Worm (Caenorhabditis elegans) whole organism, young adult: Measurements from ENCODE around the gene C27D6.3.

Experiments
- B0261.1 ChIP-seq: sonication (generic microtip); optimal IDR thresholded peaks from 2 replicates; lab custom pipeline; 2016; ENCODE audit warnings: mild to moderate bottlenecking, missing genetic modification characterization, moderate library complexity, missing compliant biosample characterization
- B0336.3 ChIP-seq: fragments of 200-800 bp; sonication (Bioruptor generic); IDR thresholded peaks from 2 replicates; pipeline ENCODE4 v1.3.6; 2022; ENCODE audit warnings: missing genetic modification characterization, missing compliant biosample characterization
- C17E4.6 ChIP-seq: fragments of 200-800 bp; sonication (Bioruptor generic); IDR thresholded peaks from 2 replicates; pipeline ENCODE4 v1.3.6; 2022; ENCODE audit warnings: missing genetic modification reagents, missing genetic modification characterization, missing compliant biosample characterization
- F57A8.1 ChIP-seq: fragments of 200-800 bp; sonication (Bioruptor generic); optimal IDR thresholded peaks from 2 replicates; lab custom pipeline; 2018; ENCODE audit warnings: mild to moderate bottlenecking, missing genetic modification characterization, moderate library complexity, missing compliant biosample characterization
- Y53G8AR.9 ChIP-seq: fragments of 200-800 bp; sonication (Bioruptor generic); conservative IDR thresholded peaks from 2 replicates; pipeline ENCODE4 v1.3.6; 2022; ENCODE audit warnings: missing genetic modification reagents, missing genetic modification characterization, missing compliant biosample characterization
- atf-7 ChIP-seq: sonication (generic microtip); optimal IDR thresholded peaks from 2 replicates; lab custom pipeline; 2017; ENCODE audit warnings: mild to moderate bottlenecking, missing genetic modification characterization, missing compliant biosample characterization
- bed-1 ChIP-seq: fragments of 200-800 bp; sonication (Bioruptor generic); IDR thresholded peaks from 2 replicates; pipeline ENCODE4 v1.3.6; 2022; ENCODE audit warnings: missing genetic modification reagents, missing genetic modification characterization, missing compliant biosample characterization
- cebp-1 ChIP-seq, 2 experiments: fragments of 200-800 bp in 1 of 2; sonication (Bioruptor generic) in 1 of 2; sonication (generic microtip) in 1 of 2; IDR thresholded peaks in 1 of 2; optimal IDR thresholded peaks in 1 of 2; 2 replicates each; pipeline versions ENCODE4 v1.3.6 to Lab custom; 2017 to 2022; ENCODE audit warnings: missing compliant biosample characterization in 2 of 2, missing genetic modification characterization in 2 of 2, mild to moderate bottlenecking in 1 of 2, missing genetic modification reagents in 1 of 2, moderate library complexity in 1 of 2
- ceh-79 ChIP-seq: sonication (generic microtip); optimal IDR thresholded peaks from 2 replicates; lab custom pipeline; 2017; ENCODE audit warnings: mild to moderate bottlenecking, missing genetic modification characterization, missing compliant biosample characterization
- chd-7 ChIP-seq: sonication (generic microtip); optimal IDR thresholded peaks from 2 replicates; lab custom pipeline; 2016; ENCODE audit warnings: mild to moderate bottlenecking, missing genetic modification characterization, moderate library complexity, missing compliant biosample characterization
- die-1 ChIP-seq: sonication (generic microtip); optimal IDR thresholded peaks from 2 replicates; lab custom pipeline; 2016; ENCODE audit warnings: missing genotype, mild to moderate bottlenecking, missing genetic modification characterization, missing compliant biosample characterization
- ekl-4 ChIP-seq: fragments of 200-800 bp; sonication (Bioruptor generic); IDR thresholded peaks from 2 replicates; pipeline ENCODE4 v1.3.6; 2022; ENCODE audit warnings: missing genetic modification reagents, missing genetic modification characterization, missing compliant biosample characterization
- ets-4 ChIP-seq: fragments of 200-800 bp; sonication (Bioruptor generic); optimal IDR thresholded peaks from 2 replicates; lab custom pipeline; 2018; ENCODE audit warnings: mild to moderate bottlenecking, missing genetic modification characterization, missing compliant biosample characterization
- gei-17 ChIP-seq: fragments of 200-800 bp; sonication (Bioruptor generic); optimal IDR thresholded peaks from 2 replicates; lab custom pipeline; 2018; ENCODE audit warnings: mild to moderate bottlenecking, missing genetic modification characterization, missing compliant biosample characterization
- him-1 ChIP-seq: sonication (generic microtip); optimal IDR thresholded peaks from 2 replicates; lab custom pipeline; 2016; ENCODE audit warnings: missing genotype, missing genetic modification reagents, missing genetic modification characterization, missing compliant biosample characterization
- let-607 ChIP-seq, 2 experiments: fragments of 200-800 bp in 1 of 2; sonication (Bioruptor generic) in 1 of 2; sonication (generic microtip) in 1 of 2; optimal IDR thresholded peaks; 2 replicates each; lab custom pipeline; 2016 to 2018; ENCODE audit warnings: mild to moderate bottlenecking in 2 of 2, missing compliant biosample characterization in 2 of 2, missing genetic modification characterization in 2 of 2, moderate library complexity in 2 of 2, missing genotype in 1 of 2
- lin-40 ChIP-seq: sonication (generic microtip); optimal IDR thresholded peaks from 2 replicates; lab custom pipeline; 2016; ENCODE audit warnings: missing genetic modification characterization, mild to moderate bottlenecking, missing compliant biosample characterization, missing genotype, missing genetic modification reagents
- madf-10 ChIP-seq: sonication (generic microtip); optimal IDR thresholded peaks from 2 replicates; lab custom pipeline; 2016; ENCODE audit warnings: mild to moderate bottlenecking, missing genetic modification characterization, missing compliant biosample characterization
- madf-3 ChIP-seq: fragments of 200-800 bp; sonication (Bioruptor generic); IDR thresholded peaks from 2 replicates; pipeline ENCODE4 v1.3.6; 2022; ENCODE audit warnings: missing genetic modification reagents, missing genetic modification characterization, missing compliant biosample characterization
- nfya-1 ChIP-seq: sonication (generic microtip); optimal IDR thresholded peaks from 2 replicates; lab custom pipeline; 2017; ENCODE audit warnings: antibody characterized with exemption, missing compliant biosample characterization, missing genetic modification characterization, borderline replicate concordance; ENCODE audit not compliant: insufficient read depth
- nfyb-1 ChIP-seq: fragments of 200-800 bp; sonication (Bioruptor generic); IDR thresholded peaks from 2 replicates; pipeline ENCODE4 v1.3.6; 2022; ENCODE audit warnings: missing genetic modification reagents, missing genetic modification characterization, missing compliant biosample characterization
- nhr-80 ChIP-seq: sonication (generic microtip); optimal IDR thresholded peaks from 2 replicates; lab custom pipeline; 2016; ENCODE audit warnings: missing genetic modification characterization, missing compliant biosample characterization
- nhr-90 ChIP-seq: sonication (generic microtip); optimal IDR thresholded peaks from 2 replicates; lab custom pipeline; 2016; ENCODE audit warnings: missing genotype, mild to moderate bottlenecking, missing genetic modification characterization, missing compliant biosample characterization
- snpc-4 ChIP-seq, 5 experiments: fragments of 150-350 bp in 1 of 5; sonication (generic microtip) in 4 of 5; optimal IDR thresholded peaks; 2 replicates each; lab custom pipeline; 2014 to 2018; ENCODE audit warnings: missing genetic modification characterization in 5 of 5, missing biosample characterization in 3 of 5, antibody characterized with exemption in 2 of 5, mild to moderate bottlenecking in 2 of 5, missing compliant biosample characterization in 2 of 5, missing genotype in 2 of 5, moderate library complexity in 2 of 5, missing genetic modification reagents in 1 of 5
- sptf-2 ChIP-seq: fragments of 200-800 bp; sonication (Bioruptor generic); optimal IDR thresholded peaks from 2 replicates; lab custom pipeline; 2018; ENCODE audit warnings: mild to moderate bottlenecking, missing genetic modification characterization, missing compliant biosample characterization
- tbp1 ChIP-seq: fragments of 200-800 bp; sonication (Bioruptor generic); optimal IDR thresholded peaks from 2 replicates; lab custom pipeline; 2018; ENCODE audit warnings: mild to moderate bottlenecking, missing genetic modification characterization, missing compliant biosample characterization
- tlf-1 ChIP-seq: fragments of 200-800 bp; sonication (Bioruptor generic); optimal IDR thresholded peaks from 2 replicates; lab custom pipeline; 2018; ENCODE audit warnings: mild to moderate bottlenecking, missing genetic modification characterization, missing compliant biosample characterization
- unc-62 ChIP-seq: fragments of 150-350 bp; optimal IDR thresholded peaks from 2 replicates; lab custom pipeline; 2014; ENCODE audit warnings: missing biosample characterization, missing genetic modification reagents, missing genetic modification characterization
- ztf-22 ChIP-seq: fragments of 200-800 bp; sonication (Bioruptor generic); optimal IDR thresholded peaks from 2 replicates; lab custom pipeline; 2018; ENCODE audit warnings: mild to moderate bottlenecking, missing genetic modification characterization, moderate library complexity, missing compliant biosample characterization

The C27D6.3 gene

DNA sequence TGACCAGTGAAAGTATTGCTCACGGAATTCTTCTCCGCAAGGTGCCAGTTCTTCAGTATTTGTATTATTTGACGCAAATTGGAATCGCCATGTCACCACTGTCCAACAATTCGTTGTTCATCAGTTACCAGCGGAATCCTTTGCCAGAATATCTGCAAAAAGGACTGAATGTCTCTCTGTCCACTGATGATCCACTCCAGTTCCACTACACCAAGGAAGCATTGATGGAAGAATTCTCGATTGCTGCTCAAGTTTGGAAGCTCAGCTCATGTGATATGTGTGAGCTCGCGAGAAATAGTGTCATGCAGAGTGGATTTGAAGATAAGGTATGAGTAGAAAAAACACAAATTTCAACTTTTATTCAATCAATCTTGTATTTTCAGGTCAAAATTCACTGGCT is 34.9 kb upstream of the C27D6.3 start:
- TF ChIP-seq nfya-1 (no peak), ceh-79 (tag; lab: Kevin White, UChicago) (no peak), chd-7 (tag; lab: Kevin White, UChicago) (no peak)

DNA sequence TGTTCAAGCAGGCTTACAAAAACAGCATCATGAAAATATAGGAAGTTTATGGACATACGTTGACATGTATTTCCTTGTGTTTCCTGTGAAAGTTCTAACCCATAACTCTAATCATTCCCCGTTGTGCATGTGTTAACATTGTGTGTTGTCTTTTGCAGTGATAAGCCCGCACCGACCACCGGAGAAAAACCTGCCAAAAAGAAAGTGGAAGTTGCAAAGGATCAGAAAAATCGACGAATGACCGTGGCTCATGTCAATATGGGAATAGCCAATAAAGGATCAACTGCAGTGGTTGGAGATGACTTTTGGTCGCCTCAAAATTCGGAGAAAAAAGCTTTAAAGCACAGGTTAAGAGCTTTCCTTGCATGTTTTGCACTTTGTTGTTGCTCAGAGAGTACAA is 31.0 kb upstream of the C27D6.3 start:
- TF ChIP-seq ekl-4 (GFP tag; lab: Robert Waterston, UW) (no peak), die-1 (tag; lab: Kevin White, UChicago) (no peak), ets-4 (GFP tag; lab: Kevin White, UChicago) (no peak), bed-1 (no peak)
- TF ChIP-seq, all 124 proteins: peak for 0

DNA sequence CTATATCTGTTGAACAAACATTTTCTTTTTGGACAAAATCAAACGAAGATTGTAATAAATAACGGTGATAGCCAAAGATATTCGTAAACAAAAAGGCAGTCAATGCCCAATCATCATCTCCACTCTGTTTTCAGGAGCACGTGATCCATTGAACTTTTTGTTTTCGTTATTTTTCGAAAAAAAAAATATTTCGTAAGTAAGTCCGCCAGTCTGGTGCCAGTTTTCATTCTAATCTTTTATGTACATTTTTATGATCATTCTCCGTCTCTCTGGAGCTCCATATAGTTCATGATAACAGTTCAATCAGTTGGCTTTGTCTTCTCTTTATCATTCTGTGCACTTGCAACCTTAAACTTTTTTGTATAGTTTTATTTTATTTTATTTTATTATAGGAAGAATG is 28.7 kb upstream of the C27D6.3 start, which contains the start of gene ampd-1:
Gene ampd-1, plus strand, starts transcription at position 393 of the 400 bp plus-strand sequence.
- TF ChIP-seq die-1 (tag; lab: Kevin White, UChicago), result no peak
- TF ChIP-seq nhr-80 (tag; lab: Kevin White, UChicago), result peak; percentile 47
- peak; percentile 44; the same call in 1 of the 2 replicates for TF ChIP-seq cebp-1 (GFP tag; IDR thresholded peaks at IDR 0.05; lab: Robert Waterston, UW)
- TF ChIP-seq cebp-1 (tag; optimal IDR thresholded peaks at IDR 0.05; lab: Kevin White, UChicago), result peak; percentile 64

DNA sequence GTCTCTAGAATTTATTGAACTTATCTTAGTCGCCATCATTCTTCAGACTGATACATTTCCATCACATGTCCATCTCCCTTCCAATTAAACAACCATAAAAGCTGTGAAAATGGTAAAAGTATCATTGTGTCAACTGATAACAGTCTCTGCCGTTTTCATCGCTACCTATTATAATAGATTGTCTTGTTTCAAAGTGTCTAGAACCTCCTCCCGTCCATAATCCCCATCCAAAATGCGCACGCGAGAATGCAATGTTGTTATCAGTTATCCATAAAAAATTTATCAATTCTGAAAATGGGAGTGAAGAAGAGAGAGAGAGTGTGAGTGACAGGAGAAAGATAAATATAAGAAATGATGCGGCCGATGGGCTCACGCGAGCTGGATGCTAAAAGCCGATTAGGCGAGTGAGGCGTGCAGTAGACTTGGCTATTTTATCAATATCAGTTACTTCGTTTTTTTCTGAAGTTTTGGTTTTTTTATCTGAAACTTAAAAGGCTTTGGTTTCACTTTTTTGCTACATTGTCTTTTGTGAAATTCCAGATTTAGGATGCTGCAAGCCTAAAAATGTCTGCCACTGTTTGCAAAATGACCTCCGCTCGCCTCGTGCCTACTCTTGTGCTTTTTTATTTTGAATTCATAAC is 27.8 kb upstream of the C27D6.3 start:
- TF ChIP-seq nhr-80 (tag; lab: Kevin White, UChicago), result peak; percentile 96
- TF ChIP-seq B0336.3 (GFP tag; lab: Robert Waterston, UW), result peak; percentile 45; the same call in 1 of the 2 replicates
- peak; percentile 56 for TF ChIP-seq lin-40 (tag; lab: Kevin White, UChicago)
- TF ChIP-seq ets-4 (GFP tag; lab: Kevin White, UChicago), result peak; percentile 39
- peak; percentile 84 for TF ChIP-seq atf-7 (tag; lab: Kevin White, UChicago)
- no peak for TF ChIP-seq nfyb-1 (GFP tag; lab: Robert Waterston, UW)
- TF ChIP-seq gei-17, result peak; percentile 4
- no peak for TF ChIP-seq cebp-1 (GFP tag; IDR thresholded peaks at IDR 0.05; lab: Robert Waterston, UW)
- peak; percentile 48 for TF ChIP-seq cebp-1 (tag; optimal IDR thresholded peaks at IDR 0.05; lab: Kevin White, UChicago)
- no peak for TF ChIP-seq him-1 (tag; lab: Kevin White, UChicago)
- TF ChIP-seq snpc-4 (GFP tag; optimal IDR thresholded peaks at IDR 0.05; lab: Kevin White, UChicago), result no peak
- TF ChIP-seq snpc-4 (tag; optimal IDR thresholded peaks at IDR 0.05; lab: Kevin White, UChicago), result peak in 1 of 4 experiments; percentile 23
- TF ChIP-seq B0261.1, result no peak
- TF ChIP-seq tbp1, result peak; percentile 40
- TF ChIP-seq nhr-90 (tag; lab: Kevin White, UChicago), result peak; percentile 57
- peak; percentile 15 for TF ChIP-seq tlf-1 (GFP tag; lab: Kevin White, UChicago)
- no peak for TF ChIP-seq F57A8.1
- peak; percentile 63 for TF ChIP-seq unc-62 (GFP tag; lab: Kevin White, UChicago)
- TF ChIP-seq ztf-22 (GFP tag; lab: Kevin White, UChicago), result peak; percentile 85
- no peak for TF ChIP-seq die-1 (tag; lab: Kevin White, UChicago)
- TF ChIP-seq madf-3 (GFP tag; lab: Robert Waterston, UW), result no peak
- peak; percentile 64 for TF ChIP-seq chd-7 (tag; lab: Kevin White, UChicago)
- 0 out of 2 replicates have a peak, but pooled peaks have one; percentile 25 for TF ChIP-seq Y53G8AR.9 (GFP tag; lab: Robert Waterston, UW)
- TF ChIP-seq madf-10 (tag; lab: Kevin White, UChicago), result peak; percentile 42
- TF ChIP-seq sptf-2 (GFP tag; lab: Kevin White, UChicago), result no peak
- TF ChIP-seq let-607 (tag; optimal IDR thresholded peaks at IDR 0.05; lab: Kevin White, UChicago), result peak; percentile 21 to 73
- TF ChIP-seq C17E4.6 (GFP tag; lab: Robert Waterston, UW), result no peak
